Fruit fly (Drosophila melanogaster): ENCODE measurements around the gene CG6216.

CG6216 gene

DNA sequence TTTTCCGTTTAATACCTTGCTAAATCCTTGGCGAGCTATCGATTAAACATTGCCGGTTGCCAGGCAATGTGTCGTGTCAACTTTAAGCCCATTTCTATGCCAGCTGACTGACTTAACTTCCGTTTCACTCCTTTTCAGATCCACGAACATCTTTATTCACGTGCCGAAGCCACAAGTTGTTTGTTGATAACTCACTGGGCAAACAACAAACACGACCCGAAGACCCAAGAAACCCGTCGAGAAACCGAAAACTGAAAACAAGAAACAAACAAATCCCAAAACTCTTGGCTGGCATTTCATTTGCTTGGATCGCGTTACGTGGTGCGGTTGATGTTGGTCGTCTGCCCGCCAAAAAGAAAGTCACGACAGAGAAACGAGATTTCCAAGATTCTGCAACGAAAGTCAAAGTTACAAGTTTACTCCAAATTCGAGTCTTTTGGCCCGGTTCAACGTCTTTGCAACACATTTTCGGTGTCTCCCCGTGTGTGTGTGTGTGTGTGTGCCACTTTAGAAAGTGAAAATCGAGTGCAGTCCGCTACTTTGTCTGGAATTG, at the start of gene CG6216:
CG6216 (minus strand) TSS at position 51 of the 553 bp plus-strand sequence.
- TF ChIP-seq pan (optimal IDR thresholded peaks at IDR 0.05) (no peak), EcR (GFP tag; optimal IDR thresholded peaks at IDR 0.05) (no peak), psq (optimal IDR thresholded peaks at IDR 0.05) (no peak), usp (GFP tag; optimal IDR thresholded peaks at IDR 0.05) (no peak), CG8478 (optimal IDR thresholded peaks at IDR 0.05) (no peak)

DNA sequence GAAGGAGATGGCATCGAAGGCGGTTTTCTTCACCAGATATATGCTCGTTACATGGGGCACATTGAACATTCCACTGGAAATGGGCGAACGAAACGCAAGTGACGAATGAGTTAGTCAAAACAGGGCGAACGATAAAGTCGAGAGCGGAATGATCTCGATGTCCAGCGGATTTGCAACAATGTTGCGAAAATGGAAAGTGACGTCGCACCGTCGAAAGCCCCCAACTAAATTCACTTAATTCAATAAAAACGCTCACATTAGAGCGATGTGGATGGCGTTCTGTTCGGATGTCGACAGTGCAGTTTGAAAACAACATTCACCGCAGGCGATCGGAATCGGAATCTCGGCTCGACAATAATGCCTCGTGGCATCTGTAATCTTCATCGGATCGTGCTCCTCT, 48.7 kb upstream of the CG6216 start, which contains the start of gene CG7607:
CG7607 (plus strand) TSS at position 301 of the 400 bp plus-strand sequence.
- TF ChIP-seq CG8478 (optimal IDR thresholded peaks at IDR 0.05) (no peak), EcR (GFP tag; optimal IDR thresholded peaks at IDR 0.05) (no peak), psq (optimal IDR thresholded peaks at IDR 0.05) (no peak), Dll (optimal IDR thresholded peaks at IDR 0.05) (no peak), pan (optimal IDR thresholded peaks at IDR 0.05) (no peak), usp (GFP tag; optimal IDR thresholded peaks at IDR 0.05) (no peak)

DNA sequence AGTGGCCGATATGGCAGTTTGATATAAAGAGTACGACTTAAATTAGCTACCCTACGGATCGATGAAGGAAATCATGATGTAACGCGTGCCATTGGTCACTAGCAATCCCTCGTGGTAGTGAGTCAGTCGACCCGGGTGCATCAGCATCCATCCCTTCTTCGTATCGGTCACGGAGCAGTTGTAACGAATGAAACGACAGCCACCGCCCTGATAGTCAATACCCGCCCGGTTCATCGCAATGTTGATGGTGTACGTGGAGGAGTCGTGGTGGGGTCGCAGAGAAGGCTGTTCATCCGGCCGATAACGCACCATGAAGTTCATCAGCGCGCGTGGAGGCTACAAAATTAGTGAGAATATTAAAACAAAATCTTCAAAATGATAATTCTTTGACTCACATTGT, 47.8 kb upstream of the CG6216 start:
- TF ChIP-seq pan (optimal IDR thresholded peaks at IDR 0.05) (no peak), psq (optimal IDR thresholded peaks at IDR 0.05) (no peak), usp (GFP tag; optimal IDR thresholded peaks at IDR 0.05) (no peak), EcR (GFP tag; optimal IDR thresholded peaks at IDR 0.05) (no peak), Dll (optimal IDR thresholded peaks at IDR 0.05) (no peak), CG8478 (optimal IDR thresholded peaks at IDR 0.05) (no peak)

DNA sequence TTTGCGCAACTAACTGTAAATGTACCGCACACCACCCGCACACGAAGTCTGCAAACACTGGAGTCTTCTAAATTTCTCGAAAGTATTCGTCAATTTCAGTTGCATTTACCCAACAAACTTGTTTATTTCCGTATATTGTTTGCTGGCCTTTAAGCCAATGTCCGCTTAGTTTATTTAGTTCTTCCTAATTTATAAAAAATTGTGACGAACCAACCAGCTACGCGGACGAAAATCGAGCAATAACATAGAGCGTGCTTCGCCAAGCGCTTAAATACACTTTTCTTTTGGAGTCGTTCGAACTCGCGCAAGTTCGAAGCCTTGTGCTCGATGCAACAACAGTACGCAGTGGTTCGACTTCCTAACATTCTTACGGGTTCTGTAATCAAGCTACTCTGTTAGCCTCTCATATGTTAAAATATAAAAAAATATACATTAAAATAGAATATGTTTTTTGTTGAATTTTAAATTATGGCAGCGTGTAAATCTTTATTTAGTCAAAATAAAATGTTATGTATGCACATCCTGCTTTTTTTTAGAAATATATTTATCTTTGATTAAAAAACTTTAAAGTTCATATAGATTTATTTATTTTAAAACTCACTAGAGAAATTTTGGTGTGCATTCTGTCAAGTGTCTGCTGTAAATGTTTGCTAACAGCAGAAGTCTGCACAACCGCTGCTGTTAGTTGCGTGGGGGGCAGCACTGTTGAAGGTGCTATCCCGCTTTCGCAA, 46.9 kb upstream of the CG6216 start, which contains the start of gene GlcAT-P:
GlcAT-P (minus strand) TSS at position 246 of the 731 bp plus-strand sequence.
- TF ChIP-seq psq (optimal IDR thresholded peaks at IDR 0.05) (no peak), usp (GFP tag; optimal IDR thresholded peaks at IDR 0.05) (no peak), pan (optimal IDR thresholded peaks at IDR 0.05) (no peak), Dll (optimal IDR thresholded peaks at IDR 0.05) (no peak), EcR (GFP tag; optimal IDR thresholded peaks at IDR 0.05) (no peak), CG8478 (optimal IDR thresholded peaks at IDR 0.05) (no peak)

DNA sequence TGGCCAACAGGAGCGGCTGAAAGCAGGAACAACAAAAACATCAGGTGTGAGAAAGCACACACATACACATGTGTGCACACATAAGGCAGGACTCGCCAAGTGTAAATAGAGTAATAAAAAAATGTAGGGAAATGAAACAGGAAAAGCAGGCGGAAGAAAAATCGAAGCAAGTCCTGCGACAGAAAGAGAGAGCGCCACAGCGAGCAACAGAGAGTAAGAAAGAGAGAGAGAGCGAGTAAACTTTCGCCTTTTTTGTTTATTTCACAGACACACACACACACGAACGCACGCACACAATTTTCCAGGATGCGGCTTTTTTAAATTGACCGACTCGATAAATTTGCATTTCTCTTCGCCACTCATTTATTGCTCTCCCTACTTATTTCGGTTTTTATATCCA, 46.3 kb upstream of the CG6216 start:
- no peak for TF ChIP-seq psq (optimal IDR thresholded peaks at IDR 0.05)
- no peak for TF ChIP-seq usp (GFP tag; optimal IDR thresholded peaks at IDR 0.05)
- no peak for TF ChIP-seq pan (optimal IDR thresholded peaks at IDR 0.05)
- no peak for TF ChIP-seq Dll (optimal IDR thresholded peaks at IDR 0.05)
- TF ChIP-seq CG8478 (optimal IDR thresholded peaks at IDR 0.05) = no peak
- no peak for TF ChIP-seq EcR (GFP tag; optimal IDR thresholded peaks at IDR 0.05)

DNA sequence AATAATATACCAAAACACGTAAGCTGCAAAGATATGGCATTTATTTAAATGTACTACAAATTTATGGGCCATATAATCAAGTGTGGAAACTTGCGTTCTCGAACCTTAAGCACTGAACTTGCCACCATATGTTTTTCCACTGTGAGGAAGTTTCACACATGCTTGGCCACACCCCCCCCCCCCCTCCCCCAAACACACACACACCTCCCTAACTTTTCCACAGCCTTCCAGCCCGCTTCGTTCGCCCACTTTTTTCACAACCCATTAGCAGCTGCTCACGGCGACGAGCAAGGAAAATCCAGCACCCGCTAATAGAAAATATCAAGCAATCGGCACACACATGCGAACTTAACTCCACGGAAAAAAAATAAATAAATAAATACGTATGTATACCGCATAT, 44.7 kb upstream of the CG6216 start:
- TF ChIP-seq psq (optimal IDR thresholded peaks at IDR 0.05) (no peak), EcR (GFP tag; optimal IDR thresholded peaks at IDR 0.05) (no peak), pan (optimal IDR thresholded peaks at IDR 0.05) (no peak), CG8478 (optimal IDR thresholded peaks at IDR 0.05) (no peak), usp (GFP tag; optimal IDR thresholded peaks at IDR 0.05) (no peak), Dll (optimal IDR thresholded peaks at IDR 0.05) (no peak)

DNA sequence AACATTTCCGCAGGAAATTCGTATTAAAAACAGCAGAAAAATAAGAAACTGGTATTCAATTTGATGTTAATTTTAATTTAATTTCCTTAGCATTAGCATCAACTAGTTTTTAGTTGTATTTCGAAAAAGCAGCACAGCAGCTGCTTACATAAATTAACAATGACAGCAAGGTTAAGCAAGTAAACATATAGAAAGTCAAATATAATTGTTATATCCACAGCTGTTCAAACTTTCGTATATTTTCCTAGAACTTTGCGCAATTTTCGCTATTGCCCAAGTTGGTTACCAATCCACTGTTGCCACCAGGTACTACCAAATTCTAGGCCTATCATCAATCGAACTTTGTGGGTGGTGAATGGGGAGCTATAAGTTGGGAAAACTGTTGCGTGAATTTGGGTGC, 39.4 kb upstream of the CG6216 start:
- TF ChIP-seq CG8478 (optimal IDR thresholded peaks at IDR 0.05) (no peak), usp (GFP tag; optimal IDR thresholded peaks at IDR 0.05) (no peak), psq (optimal IDR thresholded peaks at IDR 0.05) (no peak), EcR (GFP tag; optimal IDR thresholded peaks at IDR 0.05) (no peak), Dll (optimal IDR thresholded peaks at IDR 0.05) (no peak), pan (optimal IDR thresholded peaks at IDR 0.05) (no peak)

DNA sequence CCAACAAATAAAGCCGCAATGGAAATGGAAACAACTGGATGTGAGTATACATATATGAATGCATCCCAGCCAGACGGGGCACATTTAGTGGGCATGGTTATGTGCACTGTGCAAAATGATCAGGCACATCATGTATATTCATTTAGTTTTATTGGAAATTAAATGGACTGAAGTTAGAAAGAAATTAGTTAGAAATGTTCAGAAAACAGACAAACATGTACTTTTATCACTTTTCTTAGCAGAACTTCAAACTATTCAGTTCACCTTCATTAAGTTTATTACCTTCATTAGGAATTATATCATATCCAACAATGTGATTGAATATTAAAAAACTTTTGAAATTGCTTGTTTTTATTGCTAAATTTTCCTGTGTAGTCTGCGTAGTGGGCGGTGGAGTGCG, 36.2 kb upstream of the CG6216 start:
- TF ChIP-seq usp (GFP tag; optimal IDR thresholded peaks at IDR 0.05) = no peak
- no peak for TF ChIP-seq CG8478 (optimal IDR thresholded peaks at IDR 0.05)
- TF ChIP-seq EcR (GFP tag; optimal IDR thresholded peaks at IDR 0.05) = no peak
- TF ChIP-seq Dll (optimal IDR thresholded peaks at IDR 0.05) = no peak
- TF ChIP-seq pan (optimal IDR thresholded peaks at IDR 0.05) = no peak
- TF ChIP-seq psq (optimal IDR thresholded peaks at IDR 0.05) = no peak

DNA sequence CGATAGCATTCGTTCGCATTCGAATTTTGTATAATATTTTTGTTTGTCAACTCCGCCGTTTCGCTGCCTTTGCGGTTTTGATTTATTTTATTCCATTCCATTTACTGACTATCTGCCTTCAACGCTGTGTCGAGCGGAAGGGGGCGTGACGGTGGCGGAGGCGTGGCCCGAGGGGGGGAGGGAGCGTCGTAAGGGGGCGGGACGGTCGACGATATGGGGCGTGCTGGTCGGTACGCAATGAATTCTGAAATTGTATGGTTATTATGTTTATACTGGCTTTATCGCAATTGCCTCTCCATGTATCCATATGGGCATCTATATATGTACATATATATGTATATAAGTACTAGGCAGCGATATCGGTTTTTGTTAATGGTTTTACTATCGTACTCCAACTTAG, 33.4 kb upstream of the CG6216 start:
- TF ChIP-seq pan (optimal IDR thresholded peaks at IDR 0.05) = no peak
- TF ChIP-seq usp (GFP tag; optimal IDR thresholded peaks at IDR 0.05) = no peak
- TF ChIP-seq psq (optimal IDR thresholded peaks at IDR 0.05) = no peak
- no peak for TF ChIP-seq CG8478 (optimal IDR thresholded peaks at IDR 0.05)
- TF ChIP-seq EcR (GFP tag; optimal IDR thresholded peaks at IDR 0.05) = no peak

DNA sequence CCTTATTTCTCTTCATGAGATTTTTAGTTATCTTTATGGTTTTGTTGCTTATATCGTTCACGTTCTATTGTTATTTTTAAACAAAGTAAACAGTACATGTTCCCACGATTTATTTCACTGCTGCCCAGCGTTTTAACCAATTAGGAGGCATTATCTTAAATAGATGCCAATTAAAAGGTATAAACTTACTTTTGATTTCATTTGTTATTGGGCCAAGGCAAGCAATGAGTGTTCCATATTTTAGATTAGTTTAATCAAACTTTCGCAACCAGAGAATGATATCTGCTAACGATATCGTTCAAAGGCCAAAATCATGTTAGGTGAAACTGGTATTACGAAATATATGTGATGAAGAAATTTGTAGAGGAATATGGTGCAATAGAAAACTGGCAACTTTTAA, 32.4 kb upstream of the CG6216 start:
- TF ChIP-seq CG8478 (optimal IDR thresholded peaks at IDR 0.05) = no peak
- no peak for TF ChIP-seq usp (GFP tag; optimal IDR thresholded peaks at IDR 0.05)
- TF ChIP-seq pan (optimal IDR thresholded peaks at IDR 0.05) = no peak
- TF ChIP-seq Dll (optimal IDR thresholded peaks at IDR 0.05) = no peak
- TF ChIP-seq psq (optimal IDR thresholded peaks at IDR 0.05) = no peak
- TF ChIP-seq EcR (GFP tag; optimal IDR thresholded peaks at IDR 0.05) = no peak

DNA sequence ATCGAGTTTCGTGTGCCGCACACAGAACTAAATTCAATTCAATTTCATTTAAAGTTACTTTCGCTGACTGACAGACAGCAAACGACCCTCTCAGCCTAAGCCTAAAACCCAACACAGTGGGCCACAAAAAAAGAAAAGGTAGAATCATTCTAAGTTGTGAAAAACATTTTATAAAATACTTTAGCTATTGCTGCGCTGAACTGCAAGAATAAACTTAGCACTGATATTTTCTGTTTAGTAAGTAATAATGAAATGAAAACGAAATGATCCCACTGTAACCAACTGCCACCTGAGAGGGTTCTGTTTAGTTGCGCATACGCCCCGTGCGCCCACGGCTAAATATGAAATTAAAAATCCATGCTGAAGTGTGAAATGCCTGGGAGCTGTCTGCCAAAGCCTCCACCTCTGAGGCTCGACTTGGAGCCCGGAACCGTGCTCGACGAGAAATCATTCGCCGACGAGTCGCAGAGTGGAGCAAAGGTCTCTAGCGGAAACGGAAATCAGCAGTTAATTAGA, 22.5 kb upstream of the CG6216 start, which contains the start of gene CG14142:
CG14142 (plus strand) TSS at position 466 of the 516 bp plus-strand sequence.
- TF ChIP-seq CG8478 (optimal IDR thresholded peaks at IDR 0.05) (no peak), Dll (optimal IDR thresholded peaks at IDR 0.05) (no peak), pan (optimal IDR thresholded peaks at IDR 0.05) (no peak), usp (GFP tag; optimal IDR thresholded peaks at IDR 0.05) (no peak), EcR (GFP tag; optimal IDR thresholded peaks at IDR 0.05) (no peak)
